Worm (Caenorhabditis elegans): ENCODE data around the gene pud-3.

pud-3 gene

DNA sequence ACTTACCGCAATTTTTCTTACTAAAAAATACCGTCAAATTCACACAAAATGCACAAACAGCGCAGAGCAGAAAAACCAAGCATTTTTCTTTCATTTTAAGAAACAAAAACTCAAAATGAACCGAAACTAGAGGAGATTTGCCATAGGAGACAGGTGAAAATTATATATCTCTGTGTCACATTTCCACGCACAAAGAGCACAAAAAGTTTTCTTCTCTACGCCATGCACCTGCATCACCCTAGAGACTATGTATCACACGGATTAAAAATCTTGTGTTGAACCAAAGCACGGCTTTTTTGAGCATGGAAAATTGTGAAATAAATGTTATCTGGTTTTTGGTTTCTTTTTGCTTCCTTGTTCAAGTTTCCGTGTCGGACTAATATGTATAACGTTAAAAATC lies 21.2 kb downstream of the pud-3 start, which contains the start of gene irld-15:
Gene irld-15 (minus strand): TSS at position 101 of the 400 bp plus-strand sequence.
- TF ChIP-seq him-1 (tag; optimal IDR thresholded peaks at IDR 0.05) (no peak), W03F9.2 (tag; optimal IDR thresholded peaks at IDR 0.05) (no peak)

DNA sequence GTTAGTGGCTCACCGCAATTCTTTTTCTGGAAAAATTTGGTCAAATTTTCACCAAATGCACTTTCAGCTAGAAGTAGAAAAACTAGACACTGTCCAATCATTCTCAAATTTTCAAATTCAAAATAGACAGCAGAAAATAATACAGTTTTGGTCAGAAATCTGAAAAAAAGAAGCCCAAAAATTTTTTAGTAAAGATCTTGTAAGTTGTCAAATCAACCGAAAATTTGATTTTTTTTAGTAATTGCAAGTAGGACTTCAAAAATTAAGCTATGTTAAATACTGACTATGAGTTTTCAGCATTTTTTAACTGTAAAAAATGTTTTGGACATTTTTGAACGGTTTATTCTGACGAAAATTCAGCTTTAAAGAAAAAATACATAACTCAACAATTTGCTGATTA lies 24.0 kb downstream of the pud-3 start, which contains the start of gene Y19D10B.8:
Gene Y19D10B.8 (minus strand): TSS at position 101 of the 400 bp plus-strand sequence.
- TF ChIP-seq W03F9.2 (tag; optimal IDR thresholded peaks at IDR 0.05) (no peak), dao-5 (tag; optimal IDR thresholded peaks at IDR 0.05) (no peak), him-1 (tag; optimal IDR thresholded peaks at IDR 0.05) (no peak)

DNA sequence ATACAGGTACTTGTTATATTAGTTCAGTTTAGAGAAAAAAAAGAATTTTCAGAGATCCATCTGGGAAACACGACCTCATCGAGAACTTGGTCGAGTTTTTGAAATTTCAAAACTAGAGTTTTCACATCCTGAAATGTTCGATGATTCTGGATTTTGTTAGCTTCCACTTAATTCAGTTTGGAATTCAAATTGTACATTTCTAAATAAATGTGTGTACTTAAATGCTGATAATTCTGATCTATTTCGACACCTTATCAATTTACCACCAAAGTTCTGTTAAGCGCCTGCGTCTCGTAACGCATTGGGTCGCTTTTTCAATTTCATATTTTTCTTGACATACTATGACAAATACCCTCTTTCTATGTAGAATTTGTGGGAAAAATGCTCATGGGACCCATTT lies 30.4 kb downstream of the pud-3 start, which contains the start of gene nhr-226:
Gene nhr-226 (plus strand): TSS at position 301 of the 400 bp plus-strand sequence.
- TF ChIP-seq W03F9.2 (tag; optimal IDR thresholded peaks at IDR 0.05) (no peak), dao-5 (tag; optimal IDR thresholded peaks at IDR 0.05) (no peak), him-1 (tag; optimal IDR thresholded peaks at IDR 0.05) (no peak)

DNA sequence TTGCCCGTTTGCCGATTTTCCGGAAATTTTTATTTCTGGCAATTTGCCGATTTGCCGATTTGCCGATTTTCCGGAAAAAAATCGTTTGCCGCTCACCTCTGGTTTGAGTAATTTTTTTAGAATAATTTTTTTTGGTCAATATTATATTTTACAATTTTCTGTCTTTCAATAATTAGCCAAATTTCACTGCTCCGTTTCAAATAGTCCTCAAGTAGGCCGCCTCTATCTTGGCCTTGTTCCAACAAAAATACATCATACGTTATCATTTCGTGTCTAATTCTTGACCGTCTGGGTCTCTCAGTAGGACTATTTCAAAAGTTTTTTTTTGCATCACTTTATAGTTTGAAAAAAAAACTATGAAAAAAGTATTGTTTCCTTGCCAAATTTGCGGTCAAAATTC lies 32.7 kb downstream of the pud-3 start, which contains the start of gene nhr-115:
Gene nhr-115 (plus strand): TSS at position 301 of the 400 bp plus-strand sequence.
- no peak for TF ChIP-seq dao-5 (tag; optimal IDR thresholded peaks at IDR 0.05)
- no peak for TF ChIP-seq W03F9.2 (tag; optimal IDR thresholded peaks at IDR 0.05)
- no peak for TF ChIP-seq him-1 (tag; optimal IDR thresholded peaks at IDR 0.05)

DNA sequence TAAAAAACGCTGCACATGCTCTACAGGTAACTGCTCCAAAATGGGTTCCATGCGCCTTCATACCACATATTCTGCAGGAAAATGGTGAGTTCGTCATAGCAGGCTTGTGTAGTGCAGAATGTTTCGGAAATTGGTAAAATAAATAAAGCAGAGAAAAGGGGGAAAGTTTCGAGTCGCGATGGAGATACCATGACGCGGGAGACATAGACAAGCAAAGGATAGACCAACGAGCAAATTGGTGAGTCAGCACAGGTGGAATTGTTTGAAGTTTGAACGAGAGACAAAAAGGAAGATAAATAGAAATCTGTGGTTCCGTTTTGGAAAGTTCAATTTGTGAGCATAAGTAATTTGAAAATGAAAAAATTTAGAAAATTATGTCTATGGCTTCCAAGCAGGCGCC lies 34.6 kb downstream of the pud-3 start, which contains the start of gene nhr-225:
Gene nhr-225 (minus strand): TSS at position 146 of the 400 bp plus-strand sequence.
- TF ChIP-seq W03F9.2 (tag; optimal IDR thresholded peaks at IDR 0.05) (no peak), him-1 (tag; optimal IDR thresholded peaks at IDR 0.05) (no peak), dao-5 (tag; optimal IDR thresholded peaks at IDR 0.05) (no peak)

DNA sequence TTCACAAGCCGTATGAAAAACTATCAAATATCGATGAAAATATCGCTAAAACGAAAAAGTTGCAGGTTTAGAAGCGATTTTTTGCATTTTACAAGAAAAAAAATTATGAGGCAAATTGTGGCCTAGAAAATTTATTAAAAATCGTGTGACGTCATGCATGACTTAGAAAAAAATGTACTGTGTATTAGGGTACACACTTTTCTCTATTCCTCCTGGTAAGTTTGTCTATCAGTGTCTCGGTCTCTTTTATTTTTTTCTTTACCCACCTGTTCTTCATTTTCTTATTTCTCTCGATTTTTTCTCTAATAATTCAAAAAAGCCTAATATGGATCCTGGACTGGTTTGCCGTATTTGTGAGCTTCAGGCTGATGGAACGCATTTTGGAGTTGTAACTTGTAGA lies 39.8 kb downstream of the pud-3 start, which contains the start of gene nhr-227:
Gene nhr-227 (plus strand): TSS at position 326 of the 400 bp plus-strand sequence.
- TF ChIP-seq him-1 (tag; optimal IDR thresholded peaks at IDR 0.05): no peak
- TF ChIP-seq W03F9.2 (tag; optimal IDR thresholded peaks at IDR 0.05): no peak

DNA sequence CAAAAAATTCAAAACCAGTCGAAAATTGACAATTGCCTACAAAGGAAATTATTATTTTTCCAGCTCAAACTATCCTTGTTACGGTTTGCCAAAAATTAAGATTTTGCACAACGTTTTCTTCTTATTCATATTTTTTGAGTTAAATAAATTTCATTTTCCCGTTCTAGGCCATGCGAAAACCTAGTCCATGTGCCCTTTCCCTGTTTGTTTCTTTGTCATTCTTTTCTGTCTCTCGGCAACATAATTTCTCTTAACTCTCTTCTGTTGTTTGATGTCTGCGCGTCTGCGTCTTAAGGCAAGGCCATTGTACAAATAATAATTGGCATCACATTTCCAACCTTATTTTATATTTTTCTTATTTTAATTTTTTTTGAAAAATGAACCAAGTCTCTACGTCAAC lies 43.5 kb downstream of the pud-3 start, which contains the start of gene nhr-228:
Gene nhr-228 (plus strand): TSS at position 261 of the 400 bp plus-strand sequence.
- TF ChIP-seq him-1 (tag; optimal IDR thresholded peaks at IDR 0.05): no peak
- TF ChIP-seq dao-5 (tag; optimal IDR thresholded peaks at IDR 0.05): no peak
- peak; percentile 17 for TF ChIP-seq W03F9.2 (tag; optimal IDR thresholded peaks at IDR 0.05)

DNA sequence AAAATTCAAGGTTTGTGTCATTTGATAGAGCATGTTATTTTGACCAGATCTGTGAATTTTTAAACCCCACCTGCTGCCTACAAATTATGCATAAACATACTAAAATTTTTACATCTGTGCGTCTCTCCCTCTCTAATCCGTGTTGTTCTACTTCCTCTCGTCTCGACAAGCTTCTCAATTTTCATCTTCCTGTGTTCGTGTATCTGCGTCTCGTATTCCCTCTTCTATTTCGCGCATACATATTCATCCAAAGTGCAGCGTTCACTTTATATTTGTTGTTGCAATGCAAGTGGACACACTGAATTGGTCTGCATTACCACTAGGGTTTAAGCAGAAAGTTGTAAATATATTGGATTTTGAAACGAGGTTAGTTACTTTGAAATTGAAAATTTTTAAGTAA lies 46.4 kb downstream of the pud-3 start, which contains the start of gene fbxa-137:
Gene fbxa-137 (plus strand): TSS at position 274 of the 400 bp plus-strand sequence.
- TF ChIP-seq dao-5 (tag; optimal IDR thresholded peaks at IDR 0.05): no peak
- no peak for TF ChIP-seq W03F9.2 (tag; optimal IDR thresholded peaks at IDR 0.05)
- no peak for TF ChIP-seq him-1 (tag; optimal IDR thresholded peaks at IDR 0.05)

DNA sequence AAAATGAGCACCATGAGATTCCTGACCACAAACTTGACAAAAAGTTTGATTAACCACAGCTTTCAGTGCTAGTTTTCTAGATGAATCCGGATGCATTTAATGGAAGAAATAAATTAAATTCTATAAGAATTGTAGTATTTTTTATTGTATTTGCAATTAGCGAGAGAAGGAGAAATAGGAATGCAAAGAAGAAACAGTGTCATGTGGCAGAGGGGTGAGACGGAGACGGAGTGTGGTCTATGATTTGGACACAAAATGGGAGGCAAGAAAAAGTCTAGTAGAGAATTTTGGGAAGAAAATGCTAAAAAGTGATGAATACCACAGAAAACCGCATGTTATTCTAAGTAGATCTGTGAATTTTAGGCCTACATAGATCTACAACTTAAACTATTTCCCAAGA lies 46.9 kb downstream of the pud-3 start, which contains the start of gene nhr-59:
Gene nhr-59 (minus strand): TSS at position 214 of the 400 bp plus-strand sequence.
- TF ChIP-seq him-1 (tag; optimal IDR thresholded peaks at IDR 0.05): no peak
- TF ChIP-seq W03F9.2 (tag; optimal IDR thresholded peaks at IDR 0.05): no peak
- TF ChIP-seq dao-5 (tag; optimal IDR thresholded peaks at IDR 0.05): no peak

DNA sequence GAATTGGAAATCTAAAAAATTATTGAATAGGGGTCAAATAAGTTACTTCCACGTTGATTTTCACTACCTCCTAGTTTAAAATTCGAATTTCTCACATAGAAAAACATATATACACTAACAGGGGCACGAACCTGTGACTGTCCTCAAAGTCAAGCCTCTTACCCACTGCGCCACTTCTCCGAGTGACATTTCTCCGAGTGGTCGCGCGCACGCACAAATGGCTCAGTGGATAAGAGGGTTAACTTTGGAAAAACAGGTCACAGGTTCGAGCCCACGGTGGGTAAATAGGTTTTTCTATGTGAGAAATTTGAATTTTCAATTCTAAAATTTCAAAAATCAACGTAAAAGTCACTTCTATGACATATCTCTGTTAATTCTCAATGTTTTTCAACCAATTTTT lies 47.7 kb downstream of the pud-3 start:
- no peak for TF ChIP-seq W03F9.2 (tag; optimal IDR thresholded peaks at IDR 0.05)
- no peak for TF ChIP-seq dao-5 (tag; optimal IDR thresholded peaks at IDR 0.05)
- TF ChIP-seq him-1 (tag; optimal IDR thresholded peaks at IDR 0.05): no peak
